Fruit fly (Drosophila melanogaster) whole organism, embryonic: ENCODE results near the gene CG15368.
A peak's percentile ranks its signal among the peaks of the same experiment; 100 is the strongest.

ENCODE experiments used
- Ada2b ChIP-seq: fragments of 200-800 bp; sonication (Bioruptor generic); IDR thresholded peaks from 2 replicates; pipeline ENCODE4 v1.3.6; 2022; ENCODE audit warnings: missing biosample characterization, missing genetic modification characterization
- Asciz ChIP-seq: fragments of 200-800 bp; sonication (Bioruptor generic); optimal IDR thresholded peaks from 2 replicates; lab custom pipeline; 2017; ENCODE audit warnings: missing biosample characterization, mild to moderate bottlenecking, missing genetic modification characterization, missing genetic modification reagents
- Blimp-1 ChIP-seq: fragments of 200-800 bp; sonication (Bioruptor generic); optimal IDR thresholded peaks from 3 replicates; lab custom pipeline; 2018; ENCODE audit warnings: missing biosample characterization, missing genetic modification characterization, mild to moderate bottlenecking, moderate library complexity, missing genetic modification reagents
- CG10979 ChIP-seq: fragments of 200-800 bp; sonication (Bioruptor generic); optimal IDR thresholded peaks from 2 replicates; lab custom pipeline; 2018; ENCODE audit warnings: missing biosample characterization, mild to moderate bottlenecking, missing genetic modification characterization, moderate library complexity
- CG11504 ChIP-seq: fragments of 200-800 bp; sonication (Bioruptor generic); optimal IDR thresholded peaks from 3 replicates; lab custom pipeline; 2019; ENCODE audit warnings: missing biosample characterization, mild to moderate bottlenecking, missing genetic modification characterization, moderate library complexity
- CG11695 ChIP-seq: fragments of 200-800 bp; sonication (Bioruptor generic); IDR thresholded peaks from 3 replicates; pipeline ENCODE4 v1.3.6; 2022; ENCODE audit warnings: missing biosample characterization, missing genetic modification characterization
- CG12219 ChIP-seq: fragments of 200-800 bp; sonication (Bioruptor generic); optimal IDR thresholded peaks from 3 replicates; lab custom pipeline; 2018; ENCODE audit warnings: missing biosample characterization, mild to moderate bottlenecking, missing genetic modification characterization
- CG1233 ChIP-seq: fragments of 200-800 bp; sonication (Bioruptor generic); optimal IDR thresholded peaks from 4 replicates; lab custom pipeline; 2018; ENCODE audit warnings: missing biosample characterization, mild to moderate bottlenecking, missing genetic modification characterization
- CG12659 ChIP-seq: fragments of 200-800 bp; sonication (Bioruptor generic); optimal IDR thresholded peaks from 3 replicates; lab custom pipeline; 2017; ENCODE audit warnings: mild to moderate bottlenecking, missing biosample characterization, missing genetic modification reagents, missing genetic modification characterization
- CG15269 ChIP-seq: fragments of 200-800 bp; sonication (Bioruptor generic); optimal IDR thresholded peaks from 2 replicates; lab custom pipeline; 2018; ENCODE audit warnings: missing biosample characterization, mild to moderate bottlenecking, missing genetic modification characterization, moderate library complexity
- CG17385 ChIP-seq: fragments of 200-800 bp; sonication (Bioruptor generic); optimal IDR thresholded peaks from 3 replicates; lab custom pipeline; 2018; ENCODE audit warnings: missing biosample characterization, mild to moderate bottlenecking, missing genetic modification characterization
- CG17612 ChIP-seq: fragments of 200-800 bp; sonication (Bioruptor generic); IDR thresholded peaks from 2 replicates; pipeline ENCODE4 v1.3.6; 2022; ENCODE audit warnings: missing biosample characterization, missing genetic modification characterization
- CG18262 ChIP-seq: fragments of 200-800 bp; optimal IDR thresholded peaks from 3 replicates; lab custom pipeline; 2019; ENCODE audit warnings: missing biosample characterization, mild to moderate bottlenecking, missing genetic modification characterization, moderate library complexity
- CG1832 ChIP-seq: fragments of 200-800 bp; sonication (Bioruptor generic); optimal IDR thresholded peaks from 2 replicates; lab custom pipeline; 2017; ENCODE audit warnings: missing biosample characterization, mild to moderate bottlenecking, missing genetic modification characterization, inconsistent platforms
- CG2712 ChIP-seq: fragments of 200-800 bp; optimal IDR thresholded peaks from 3 replicates; lab custom pipeline; 2019; ENCODE audit warnings: missing biosample characterization, mild to moderate bottlenecking, missing genetic modification characterization, moderate library complexity
- CG4424 ChIP-seq: fragments of 200-800 bp; sonication (Bioruptor generic); optimal IDR thresholded peaks from 3 replicates; lab custom pipeline; 2016; ENCODE audit warnings: missing biosample characterization, missing genetic modification characterization
- CG8478 ChIP-seq: fragments of >200 bp; optimal IDR thresholded peaks from 2 replicates; lab custom pipeline; 2018
- CoRest ChIP-seq: fragments of 200-800 bp; sonication (Bioruptor generic); optimal IDR thresholded peaks from 3 replicates; lab custom pipeline; 2018; ENCODE audit warnings: missing biosample characterization, mild to moderate bottlenecking, missing genetic modification characterization, moderate library complexity
- Dek ChIP-seq: fragments of 200-800 bp; sonication (Bioruptor generic); optimal IDR thresholded peaks from 3 replicates; lab custom pipeline; 2019; ENCODE audit warnings: missing biosample characterization, mild to moderate bottlenecking, missing genetic modification characterization, moderate library complexity
- Dp ChIP-seq: fragments of 200-800 bp; sonication (Bioruptor generic); optimal IDR thresholded peaks from 2 replicates; lab custom pipeline; 2018; ENCODE audit warnings: missing biosample characterization, mild to moderate bottlenecking, missing genetic modification characterization, moderate library complexity
- Hr39 ChIP-seq: fragments of >200 bp; optimal IDR thresholded peaks from 2 replicates; lab custom pipeline; 2017
- Hr78 ChIP-seq, 2 experiments: fragments of 200-800 bp in 1 of 2; fragments of >200 bp in 1 of 2; sonication (Bioruptor generic) in 1 of 2; optimal IDR thresholded peaks; 2 replicates each; lab custom pipeline; 2017 to 2019; ENCODE audit warnings: missing biosample characterization in 2 of 2, missing genetic modification characterization in 2 of 2, mild to moderate bottlenecking in 1 of 2, moderate library complexity in 1 of 2
- Hsf ChIP-seq: fragments of 200-800 bp; sonication (Bioruptor generic); optimal IDR thresholded peaks from 3 replicates; lab custom pipeline; 2016; ENCODE audit warnings: missing biosample characterization, missing genetic modification characterization
- Med ChIP-seq: fragments of 200-800 bp; sonication (Bioruptor generic); peaks from one replicate; lab custom pipeline; 2016; ENCODE audit warnings: missing biosample characterization, missing genetic modification characterization, mild to moderate bottlenecking, inconsistent platforms, moderate library complexity
- Sox100B ChIP-seq: fragments of 200-800 bp; sonication (Bioruptor generic); optimal IDR thresholded peaks from 3 replicates; lab custom pipeline; 2018; ENCODE audit warnings: missing biosample characterization, mild to moderate bottlenecking, missing genetic modification characterization
- Sox102F ChIP-seq: fragments of 200-800 bp; sonication (Bioruptor generic); optimal IDR thresholded peaks from 2 replicates; lab custom pipeline; 2018; ENCODE audit warnings: missing biosample characterization, mild to moderate bottlenecking, missing genetic modification characterization, moderate library complexity
- Sry-δ ChIP-seq: fragments of 200-800 bp; sonication (Bioruptor generic); optimal IDR thresholded peaks from 2 replicates; lab custom pipeline; 2016; ENCODE audit warnings: missing biosample characterization, missing genetic modification characterization
- Xbp1 ChIP-seq: fragments of 200-800 bp; sonication (Bioruptor generic); optimal IDR thresholded peaks from 3 replicates; lab custom pipeline; 2016; ENCODE audit warnings: missing biosample characterization, mild to moderate bottlenecking, missing genetic modification characterization
- ase ChIP-seq: fragments of 200-800 bp; sonication (Bioruptor generic); IDR thresholded peaks from 3 replicates; pipeline ENCODE4 v1.3.6; 2022; ENCODE audit warnings: missing biosample characterization, missing genetic modification characterization
- crol ChIP-seq: fragments of 200-800 bp; sonication (Bioruptor generic); IDR thresholded peaks from 2 replicates; pipeline ENCODE4 v1.3.6; 2022; ENCODE audit warnings: missing biosample characterization, missing genetic modification characterization
- dpn ChIP-seq, 2 experiments: fragments of 200-800 bp; sonication (Bioruptor generic); optimal IDR thresholded peaks; 3 replicates each; lab custom pipeline; 2016; ENCODE audit warnings: missing biosample characterization in 2 of 2, missing genetic modification characterization in 2 of 2
- esg ChIP-seq: fragments of 200-800 bp; sonication (Bioruptor generic); conservative IDR thresholded peaks from 2 replicates; pipeline ENCODE4 v1.3.6; 2022; ENCODE audit warnings: missing biosample characterization, missing genetic modification characterization
- exex ChIP-seq: fragments of 200-800 bp; sonication (Bioruptor generic); optimal IDR thresholded peaks from 4 replicates; lab custom pipeline; 2018; ENCODE audit warnings: missing biosample characterization, mild to moderate bottlenecking, missing genetic modification characterization, moderate library complexity
- fd96Cb ChIP-seq: fragments of 200-800 bp; sonication (Bioruptor generic); optimal IDR thresholded peaks from 2 replicates; lab custom pipeline; 2018; ENCODE audit warnings: missing biosample characterization, mild to moderate bottlenecking, missing genetic modification characterization, moderate library complexity
- lola ChIP-seq, 3 experiments: fragments of >200 bp in 2 of 3; fragments of 200-800 bp in 1 of 3; sonication (Bioruptor generic) in 1 of 3; optimal IDR thresholded peaks; 2 replicates each; lab custom pipeline; 2017 to 2019; ENCODE audit warnings: missing biosample characterization in 3 of 3, missing genetic modification characterization in 3 of 3, mild to moderate bottlenecking in 1 of 3, moderate library complexity in 1 of 3
- nom ChIP-seq: fragments of 200-800 bp; sonication (Bioruptor generic); optimal IDR thresholded peaks from 2 replicates; lab custom pipeline; 2017; ENCODE audit warnings: missing biosample characterization, missing genetic modification characterization, mild to moderate bottlenecking, moderate library complexity, missing genetic modification reagents
- odd ChIP-seq: fragments of 200-800 bp; sonication (Bioruptor generic); optimal IDR thresholded peaks from 2 replicates; lab custom pipeline; 2017; ENCODE audit warnings: missing biosample characterization, mild to moderate bottlenecking, missing genetic modification characterization
- org-1 ChIP-seq: fragments of 200-800 bp; sonication (Bioruptor generic); optimal IDR thresholded peaks from 2 replicates; lab custom pipeline; 2017; ENCODE audit warnings: missing biosample characterization, missing genetic modification characterization
- row ChIP-seq: fragments of 200-800 bp; sonication (Bioruptor generic); IDR thresholded peaks from 3 replicates; pipeline ENCODE4 v1.3.6; 2022; ENCODE audit warnings: missing biosample characterization, missing genetic modification characterization
- sens ChIP-seq: fragments of 200-800 bp; sonication (Bioruptor generic); peaks from one replicate; lab custom pipeline; 2016; ENCODE audit warnings: missing biosample characterization, missing genetic modification characterization
- zfh1 ChIP-seq: fragments of 200-800 bp; sonication (Bioruptor generic); IDR thresholded peaks from 3 replicates; pipeline ENCODE4 v1.3.6; 2022; ENCODE audit warnings: missing biosample characterization, missing genetic modification characterization

CG15368 gene

dm6 chrX:9251212-9251877 is 35.8 kb downstream of the CG15368 start (continued):
- TF ChIP-seq ase (0 out of 3 replicates have a peak, but pooled peaks have one; percentile 41), Hr39 (lab: Kevin White, UChicago) (no peak), Dp (GFP tag; lab: Kevin White, UChicago) (no peak), CG12659 (GFP tag; lab: Kevin White, UChicago) (peak; percentile 12), CG18262 (tag; lab: Kevin White, UChicago) (peak; percentile 26), Hsf (GFP tag; lab: Kevin White, UChicago) (peak; percentile 24), Hr78 (GFP tag; optimal IDR thresholded peaks at IDR 0.05; lab: Kevin White, UChicago) (peak in 1 of 2 experiments; percentile 8), CG12219 (GFP tag; lab: Kevin White, UChicago) (no peak), zfh1 (GFP tag; lab: Robert Waterston, UW) (peak; percentile 55; the same call in 2 of the 3 replicates), CG2712 (tag; lab: Kevin White, UChicago) (peak; percentile 21), crol (peak; percentile 84), CG8478 (no peak), lola (GFP tag; optimal IDR thresholded peaks at IDR 0.05; lab: Kevin White, UChicago) (peak in 1 of 3 experiments; percentile 5), CG17385 (GFP tag; lab: Kevin White, UChicago) (peak; percentile 4), fd96Cb (tag; lab: Kevin White, UChicago) (no peak), Blimp-1 (GFP tag; lab: Kevin White, UChicago) (peak; percentile 24), CG10979 (peak; percentile 34), CG11695 (GFP tag; lab: Robert Waterston, UW) (0 out of 3 replicates have a peak, but pooled peaks have one; percentile 34), sens (GFP tag; lab: Kevin White, UChicago) (peak; percentile 77), Sox102F (peak; percentile 43), org-1 (peak; percentile 0), esg (0 out of 2 replicates have a peak, but pooled peaks have one; percentile 12), Xbp1 (GFP tag; lab: Kevin White, UChicago) (peak; percentile 22), CG11504 (peak; percentile 36), Sox100B (GFP tag; lab: Kevin White, UChicago) (peak; percentile 34), Sry-δ (GFP tag; lab: Kevin White, UChicago) (no peak), odd (GFP tag; lab: Kevin White, UChicago) (no peak), Asciz (peak; percentile 20), CG17612 (no peak), CG1832 (no peak), CG1233 (GFP tag; lab: Kevin White, UChicago) (peak; percentile 7), row (GFP tag; lab: Robert Waterston, UW) (peak; percentile 51; the same call in 2 of the 3 replicates), CG15269 (tag; lab: Kevin White, UChicago) (peak; percentile 42), exex (tag; lab: Kevin White, UChicago) (no peak), CoRest (peak; percentile 9), dpn (GFP tag; optimal IDR thresholded peaks at IDR 0.05; lab: Kevin White, UChicago) (peak in 1 of 2 experiments; percentile 24), CG4424 (GFP tag; lab: Kevin White, UChicago) (peak; percentile 7), Dek (tag; lab: Kevin White, UChicago) (no peak), nom (peak; percentile 44), Med (GFP tag; lab: Kevin White, UChicago) (peak; percentile 85), Ada2b (GFP tag; lab: Robert Waterston, UW) (0 out of 2 replicates have a peak, but pooled peaks have one; percentile 19)
